Fruit fly (Drosophila melanogaster) whole organism, wandering third instar larva: Measurements from ENCODE around the gene RPA1.
A peak's percentile ranks its signal among the peaks of the same experiment; 100 is the strongest.

Experiments used
- Abd-B ChIP-seq: fragments of >200 bp; optimal IDR thresholded peaks from 2 replicates; lab custom pipeline; 2017; ENCODE audit warnings: missing biosample characterization, missing genetic modification characterization
- CG9705 ChIP-seq: fragments of 200-800 bp; sonication (Bioruptor generic); optimal IDR thresholded peaks from 2 replicates; lab custom pipeline; 2018; ENCODE audit warnings: missing biosample characterization, mild to moderate bottlenecking, missing genetic modification characterization
- Dfd ChIP-seq: fragments of >200 bp; optimal IDR thresholded peaks from 2 replicates; lab custom pipeline; 2017; ENCODE audit warnings: missing biosample characterization, missing genetic modification characterization
- Dif ChIP-seq: fragments of 200-275, 200-300 bp; sonication (Bioruptor generic); optimal IDR thresholded peaks from 2 replicates; lab custom pipeline; 2018; ENCODE audit warnings: missing biosample characterization, missing genetic modification characterization; ENCODE audit not compliant: partially characterized antibody
- GATAd ChIP-seq: sonication (Bioruptor generic); optimal IDR thresholded peaks from 2 replicates; lab custom pipeline; 2016; ENCODE audit warnings: missing biosample characterization, missing genetic modification characterization
- HLH106 ChIP-seq: fragments of 200-800 bp; optimal IDR thresholded peaks from 3 replicates; lab custom pipeline; 2019; ENCODE audit warnings: missing biosample characterization, mild to moderate bottlenecking, missing genetic modification characterization, moderate library complexity
- Hnf4 ChIP-seq: fragments of 200-800 bp; sonication (Bioruptor generic); optimal IDR thresholded peaks from 2 replicates; lab custom pipeline; 2016; ENCODE audit warnings: missing biosample characterization, mild to moderate bottlenecking, missing genetic modification characterization
- Hr78 ChIP-seq: fragments of >200 bp; optimal IDR thresholded peaks from 2 replicates; lab custom pipeline; 2017; ENCODE audit warnings: missing biosample characterization, missing genetic modification characterization
- Hr83 ChIP-seq: fragments of 200-300 bp; sonication (Bioruptor generic); optimal IDR thresholded peaks from 2 replicates; lab custom pipeline; 2016; ENCODE audit warnings: missing biosample characterization, mild to moderate bottlenecking, missing genetic modification characterization, moderate library complexity; ENCODE audit not compliant: poor library complexity, severe bottlenecking
- Jra ChIP-seq: sonication (Bioruptor generic); optimal IDR thresholded peaks from 2 replicates; lab custom pipeline; 2016; ENCODE audit warnings: missing biosample characterization, missing genetic modification characterization
- Mio ChIP-seq: sonication (Bioruptor generic); optimal IDR thresholded peaks from 2 replicates; lab custom pipeline; 2016; ENCODE audit warnings: missing biosample characterization, missing genetic modification characterization
- Myc ChIP-seq: fragments of >200 bp; optimal IDR thresholded peaks from 2 replicates; lab custom pipeline; 2017
- N ChIP-seq: fragments of >200 bp; optimal IDR thresholded peaks from 2 replicates; lab custom pipeline; 2018; ENCODE audit warnings: missing biosample characterization, missing external identifiers, missing genetic modification characterization
- OdsH ChIP-seq: fragments of 200-800 bp; sonication (Bioruptor generic); optimal IDR thresholded peaks from 2 replicates; lab custom pipeline; 2016; ENCODE audit warnings: missing biosample characterization, mild to moderate bottlenecking, missing genetic modification characterization
- Rel ChIP-seq, 2 experiments: fragments of 200-800 bp; sonication (Bioruptor generic) in 1 of 2; optimal IDR thresholded peaks; 2 replicates in 1 of 2; 3 replicates in 1 of 2; lab custom pipeline; 2016 to 2019; ENCODE audit warnings: mild to moderate bottlenecking in 2 of 2, missing biosample characterization in 2 of 2, missing genetic modification characterization in 2 of 2, moderate library complexity in 1 of 2
- Sp1 ChIP-seq: fragments of 200-800 bp; sonication (Bioruptor generic); optimal IDR thresholded peaks from 3 replicates; lab custom pipeline; 2019; ENCODE audit warnings: missing biosample characterization, mild to moderate bottlenecking, missing genetic modification characterization, moderate library complexity
- Vsx2 ChIP-seq: fragments of 200-300, 225-300 bp; sonication (Bioruptor generic); optimal IDR thresholded peaks from 2 replicates; lab custom pipeline; 2018; ENCODE audit warnings: missing biosample characterization, missing genetic modification characterization; ENCODE audit not compliant: partially characterized antibody
- brk ChIP-seq: fragments of 200-800 bp; sonication (Bioruptor generic); optimal IDR thresholded peaks from 2 replicates; lab custom pipeline; 2016; ENCODE audit warnings: missing biosample characterization, mild to moderate bottlenecking, missing genetic modification characterization
- dl ChIP-seq, 2 experiments: fragments of 175-275, 200-275 bp in 1 of 2; fragments of 200-275 bp in 1 of 2; sonication (Bioruptor generic); optimal IDR thresholded peaks; lab custom pipeline; 2018; ENCODE audit warnings: mild to moderate bottlenecking in 2 of 2, missing biosample characterization in 2 of 2, missing genetic modification characterization in 2 of 2, moderate library complexity in 2 of 2; ENCODE audit not compliant: partially characterized antibody in 2 of 2, insufficient read depth in 1 of 2
- dmrt93B ChIP-seq: fragments of 200-800 bp; sonication (Bioruptor generic); optimal IDR thresholded peaks from 2 replicates; lab custom pipeline; 2018; ENCODE audit warnings: missing biosample characterization, mild to moderate bottlenecking, missing genetic modification characterization
- dsf ChIP-seq: sonication (Bioruptor generic); optimal IDR thresholded peaks from 2 replicates; lab custom pipeline; 2016; ENCODE audit warnings: missing biosample characterization, missing genetic modification characterization, borderline replicate concordance
- ey ChIP-seq: fragments of 200-800 bp; sonication (Bioruptor generic); optimal IDR thresholded peaks from 2 replicates; lab custom pipeline; 2016; ENCODE audit warnings: missing biosample characterization, missing genetic modification characterization
- foxo ChIP-seq, 2 experiments: fragments of 200-800 bp; sonication (Bioruptor generic); optimal IDR thresholded peaks; 2 replicates in 1 of 2; 3 replicates in 1 of 2; lab custom pipeline; 2016 to 2017; ENCODE audit warnings: missing biosample characterization in 2 of 2, missing genetic modification characterization in 2 of 2
- fru ChIP-seq: fragments of 200-800 bp; sonication (Bioruptor generic); optimal IDR thresholded peaks from 3 replicates; lab custom pipeline; 2016; ENCODE audit warnings: missing biosample characterization, mild to moderate bottlenecking, missing genetic modification characterization
- h ChIP-seq: fragments of 200-800 bp; sonication (Bioruptor generic); optimal IDR thresholded peaks from 3 replicates; lab custom pipeline; 2016; ENCODE audit warnings: missing biosample characterization, mild to moderate bottlenecking, missing genetic modification characterization
- jim ChIP-seq: fragments of 175-275, 200-325 bp; sonication (Bioruptor generic); optimal IDR thresholded peaks from 2 replicates; lab custom pipeline; 2016; ENCODE audit warnings: missing biosample characterization, mild to moderate bottlenecking, missing genetic modification characterization
- lola ChIP-seq: fragments of >200 bp; optimal IDR thresholded peaks from 2 replicates; lab custom pipeline; 2017; ENCODE audit warnings: missing biosample characterization, missing genetic modification characterization
- psq ChIP-seq: fragments of 200-800 bp; sonication (Bioruptor generic); optimal IDR thresholded peaks from 3 replicates; lab custom pipeline; 2017; ENCODE audit warnings: missing biosample characterization, mild to moderate bottlenecking, missing genetic modification characterization, moderate library complexity
- rgr ChIP-seq: fragments of 200-800 bp; sonication (Bioruptor generic); optimal IDR thresholded peaks from 3 replicates; lab custom pipeline; 2016; ENCODE audit warnings: missing biosample characterization, mild to moderate bottlenecking, missing genetic modification characterization
- sage ChIP-seq: fragments of 200-800 bp; sonication (Bioruptor generic); optimal IDR thresholded peaks from 2 replicates; lab custom pipeline; 2016; ENCODE audit warnings: missing biosample characterization, mild to moderate bottlenecking, missing genetic modification characterization
- sv ChIP-seq: fragments of 200-800 bp; sonication (Bioruptor generic); optimal IDR thresholded peaks from 3 replicates; lab custom pipeline; 2016; ENCODE audit warnings: missing biosample characterization, missing genetic modification characterization
- woc ChIP-seq: sonication (Bioruptor generic); optimal IDR thresholded peaks from 2 replicates; lab custom pipeline; 2016; ENCODE audit warnings: missing biosample characterization, mild to moderate bottlenecking, missing genetic modification characterization

The RPA1 gene

dm6 chr3R:8290940-8291339 lies 26.7 kb upstream of the RPA1 start, which contains the start of gene CG31464:
CG31464 (plus strand) TSS chr3R:8291240.
- TF ChIP-seq woc: no peak

- TF ChIP-seq fru: no peak
- TF ChIP-seq Myc: no peak
- no peak for TF ChIP-seq sage (GFP tag; lab: Kevin White, UChicago)
- TF ChIP-seq rgr (GFP tag; lab: Kevin White, UChicago): no peak
- TF ChIP-seq, all 38 proteins: peak for 0
These were observed 26.2 kb upstream of the RPA1 start, which contains the start of gene CG11672 for dm6 chr3R:8290478-8290877. CG11672 (minus strand) TSS chr3R:8290578.

dm6 chr3R:8288790-8289189 lies 24.5 kb upstream of the RPA1 start:
- TF ChIP-seq OdsH (no peak), N (GFP tag; lab: Kevin White, UChicago) (no peak), dmrt93B (GFP tag; lab: Kevin White, UChicago) (no peak), psq (no peak), jim (GFP tag; lab: Kevin White, UChicago) (no peak), ey (GFP tag; lab: Kevin White, UChicago) (no peak), Vsx2 (no peak), Abd-B (GFP tag; lab: Kevin White, UChicago) (no peak), Hnf4 (no peak), dl (GFP tag; optimal IDR thresholded peaks at IDR 0.05; lab: Kevin White, UChicago; ENCODE audit: insufficient read depth in 1 of 2, partially characterized antibody in 2 of 2) (no peak), rgr (GFP tag; lab: Kevin White, UChicago) (no peak), sv (GFP tag; lab: Kevin White, UChicago) (no peak), lola (GFP tag; lab: Kevin White, UChicago) (no peak)

dm6 chr3R:8287697-8288096 lies 23.4 kb upstream of the RPA1 start, which contains the start of gene Nazo:
Nazo (plus strand) TSS chr3R:8287876.
- TF ChIP-seq GATAd (GFP tag; lab: Kevin White, UChicago) (no peak), Rel (GFP tag; optimal IDR thresholded peaks at IDR 0.05; lab: Kevin White, UChicago) (no peak), Rel (tag; optimal IDR thresholded peaks at IDR 0.05; lab: Kevin White, UChicago) (peak; percentile 90)

- TF ChIP-seq Rel (GFP tag; optimal IDR thresholded peaks at IDR 0.05; lab: Kevin White, UChicago): no peak
- no peak for TF ChIP-seq Rel (tag; optimal IDR thresholded peaks at IDR 0.05; lab: Kevin White, UChicago)
- no peak for TF ChIP-seq foxo (GFP tag; optimal IDR thresholded peaks at IDR 0.05; lab: Kevin White, UChicago)
- no peak for TF ChIP-seq dmrt93B (GFP tag; lab: Kevin White, UChicago)
- TF ChIP-seq sv (GFP tag; lab: Kevin White, UChicago): no peak
- no peak for TF ChIP-seq Sp1 (GFP tag; lab: Kevin White, UChicago)
- TF ChIP-seq dsf: no peak
- no peak for TF ChIP-seq Myc
- TF ChIP-seq ey (GFP tag; lab: Kevin White, UChicago): no peak
- no peak for TF ChIP-seq fru
- TF ChIP-seq psq: no peak
- TF ChIP-seq OdsH: no peak
- no peak for TF ChIP-seq brk (GFP tag; lab: Kevin White, UChicago)
- no peak for TF ChIP-seq Hr78 (GFP tag; lab: Kevin White, UChicago)
- no peak for TF ChIP-seq CG9705
- TF ChIP-seq N (GFP tag; lab: Kevin White, UChicago): no peak
- no peak for TF ChIP-seq Dfd
- TF ChIP-seq Mio (GFP tag; lab: Kevin White, UChicago): no peak
These were observed 21.6 kb upstream of the RPA1 start for dm6 chr3R:8285727-8286344.

dm6 chr3R:8284234-8284633 lies 20.0 kb upstream of the RPA1 start:
- TF ChIP-seq jim (GFP tag; lab: Kevin White, UChicago): no peak
- TF ChIP-seq h: no peak
- no peak for TF ChIP-seq sv (GFP tag; lab: Kevin White, UChicago)
- TF ChIP-seq Jra (GFP tag; lab: Kevin White, UChicago): no peak
- no peak for TF ChIP-seq Dif (GFP tag; lab: Kevin White, UChicago)
- TF ChIP-seq dmrt93B (GFP tag; lab: Kevin White, UChicago): no peak
- TF ChIP-seq dsf: no peak
- TF ChIP-seq rgr (GFP tag; lab: Kevin White, UChicago): no peak
- TF ChIP-seq sage (GFP tag; lab: Kevin White, UChicago): no peak
- no peak for TF ChIP-seq Hr83 (GFP tag; lab: Kevin White, UChicago)
- TF ChIP-seq fru: no peak
- no peak for TF ChIP-seq HLH106 (tag; lab: Kevin White, UChicago)
- no peak for TF ChIP-seq Abd-B (GFP tag; lab: Kevin White, UChicago)
- no peak for TF ChIP-seq Sp1 (GFP tag; lab: Kevin White, UChicago)
- no peak for TF ChIP-seq Mio (GFP tag; lab: Kevin White, UChicago)
- TF ChIP-seq brk (GFP tag; lab: Kevin White, UChicago): no peak
- TF ChIP-seq Myc: no peak
